Worm (Caenorhabditis elegans) whole organism, dauer: Measurements from ENCODE around the gene mvk-1.

ENCODE experiments used
- unc-62 ChIP-seq: sonication (generic microtip); optimal IDR thresholded peaks from 2 replicates; lab custom pipeline; 2017; ENCODE audit warnings: missing biosample characterization, missing genetic modification reagents, missing genetic modification characterization

Gene mvk-1

DNA sequence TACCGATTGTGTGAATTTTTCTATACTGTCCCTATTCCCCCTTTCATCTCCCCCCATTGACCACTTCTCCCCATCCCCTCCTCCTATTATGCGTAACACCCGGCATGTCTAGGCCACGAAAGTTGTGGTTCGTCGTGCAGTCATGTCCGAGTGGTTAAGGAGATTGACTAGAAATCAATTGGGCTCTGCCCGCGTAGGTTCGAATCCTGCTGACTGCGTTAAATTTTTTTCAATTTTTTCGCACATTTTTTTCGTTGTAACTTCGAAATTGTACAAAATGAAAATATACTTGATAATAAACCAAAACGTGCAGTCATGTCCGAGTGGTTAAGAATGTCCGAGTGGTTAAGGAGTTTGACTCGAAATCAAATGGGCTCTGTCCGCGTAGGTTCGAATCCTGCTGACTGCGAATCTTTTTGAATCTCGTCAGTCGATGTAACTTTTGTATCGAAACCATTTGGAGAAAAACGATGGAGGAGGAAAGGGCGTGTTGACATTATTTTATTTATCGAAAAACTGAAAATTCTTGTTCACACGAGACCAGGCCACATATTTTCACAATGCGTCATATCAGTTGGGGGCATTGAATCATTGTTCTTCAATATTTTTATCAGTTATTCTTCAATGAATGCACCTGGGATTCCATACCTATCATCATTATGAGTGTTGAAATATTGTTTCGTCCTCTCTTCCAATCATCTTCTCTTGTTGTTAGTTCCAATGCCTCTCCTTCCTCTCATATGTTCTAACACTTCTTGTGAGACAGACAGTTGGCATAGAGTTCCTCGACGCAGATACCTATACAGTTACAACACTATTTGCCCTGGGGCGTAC is 22.8 kb upstream of the mvk-1 start, which contains the start of gene nfm-1:
nfm-1 (plus strand) TSS at position 812 of the 834 bp plus-strand sequence.
- TF ChIP-seq unc-62 (GFP tag; lab: Kevin White, UChicago): no peak

- TF ChIP-seq unc-62 (GFP tag; lab: Kevin White, UChicago): no peak
These were observed 21.7 kb upstream of the mvk-1 start, which contains the start of gene anmt-2 for ce11 chrIII:6157708-6158321. anmt-2 (minus strand) TSS chrIII:6157758.

ce11 chrIII:6155787-6156186 is 19.7 kb upstream of the mvk-1 start:
- TF ChIP-seq unc-62 (GFP tag; lab: Kevin White, UChicago): no peak

- TF ChIP-seq unc-62 (GFP tag; lab: Kevin White, UChicago): no peak
These were observed 18.5 kb upstream of the mvk-1 start for ce11 chrIII:6154586-6154985.

DNA sequence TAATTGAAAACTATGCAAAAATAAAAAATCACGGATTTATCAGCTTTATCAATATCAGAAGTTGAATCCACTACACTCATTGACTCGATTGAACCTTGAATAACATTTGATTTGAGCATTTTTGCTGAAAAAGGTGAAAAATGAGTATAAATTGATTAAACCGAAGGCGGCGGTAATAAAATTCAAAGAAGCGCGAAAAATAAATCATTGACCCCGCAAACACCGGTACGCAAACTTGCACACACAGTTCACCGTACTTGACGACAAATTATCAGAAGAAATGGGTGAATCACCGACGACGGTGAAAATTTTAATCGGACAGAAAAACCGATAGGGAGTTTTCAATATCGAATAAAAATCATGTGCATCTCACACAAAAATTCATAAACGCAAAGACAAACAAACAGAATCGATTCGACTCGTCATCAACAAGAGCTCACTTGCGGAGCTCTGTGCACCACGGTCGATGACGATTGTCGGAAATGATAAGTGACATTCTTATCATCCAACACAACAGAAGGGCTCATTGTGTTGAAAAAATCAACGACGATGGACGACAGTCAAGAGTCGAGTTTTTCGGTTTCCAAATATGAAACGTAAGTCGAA is 13.5 kb upstream of the mvk-1 start, which contains the start of the genes wht-7 and Y42G9A.1:
wht-7 (minus strand) TSS at position 131 of the 606 bp plus-strand sequence.
Y42G9A.1 (plus strand) TSS at position 495 of the 606 bp plus-strand sequence.
- TF ChIP-seq unc-62 (GFP tag; lab: Kevin White, UChicago): no peak

DNA sequence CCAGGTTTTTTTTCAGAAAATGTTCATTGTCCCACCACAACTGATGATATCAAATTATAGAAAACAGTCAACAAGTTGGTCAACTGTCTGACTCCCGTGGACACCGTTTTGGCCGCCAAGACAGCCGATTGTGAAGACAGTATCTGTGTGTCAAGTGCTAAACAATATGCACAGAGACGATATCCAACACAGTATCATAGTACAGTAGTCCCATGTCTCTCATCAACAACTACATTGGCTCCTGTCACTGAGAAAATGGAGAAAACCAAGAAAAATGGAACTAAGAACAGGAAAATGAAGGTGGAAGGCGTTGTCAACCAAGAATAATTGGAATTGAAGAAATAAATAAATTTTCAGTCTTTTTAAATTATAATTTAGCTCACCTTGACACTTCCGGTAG is 12.6 kb upstream of the mvk-1 start:
- TF ChIP-seq unc-62 (GFP tag; lab: Kevin White, UChicago): no peak

- no peak for TF ChIP-seq unc-62 (GFP tag; lab: Kevin White, UChicago)
These were observed 11.8 kb upstream of the mvk-1 start, which contains the start of gene Y42G9A.2 for ce11 chrIII:6147903-6148302. Y42G9A.2 (plus strand) TSS chrIII:6148186.

DNA sequence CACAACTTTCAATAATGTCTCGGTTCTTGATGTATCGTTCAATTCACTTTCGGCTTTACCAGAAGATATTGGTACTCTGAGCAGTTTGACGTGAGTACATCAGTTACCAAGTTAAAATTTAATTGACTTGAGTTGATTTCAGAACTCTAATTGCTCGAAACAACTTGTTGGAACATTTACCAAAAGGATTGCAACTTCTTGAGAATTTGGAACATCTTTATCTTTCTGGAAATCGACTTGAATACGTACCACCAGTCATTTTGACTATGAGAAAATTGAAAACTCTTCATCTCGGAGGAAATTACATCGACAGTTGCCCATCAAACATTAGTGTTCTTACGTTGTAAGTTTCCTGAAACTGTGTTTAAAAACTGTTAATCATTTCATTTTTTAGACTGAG is 10.7 kb upstream of the mvk-1 start:
- TF ChIP-seq unc-62 (GFP tag; lab: Kevin White, UChicago): no peak

DNA sequence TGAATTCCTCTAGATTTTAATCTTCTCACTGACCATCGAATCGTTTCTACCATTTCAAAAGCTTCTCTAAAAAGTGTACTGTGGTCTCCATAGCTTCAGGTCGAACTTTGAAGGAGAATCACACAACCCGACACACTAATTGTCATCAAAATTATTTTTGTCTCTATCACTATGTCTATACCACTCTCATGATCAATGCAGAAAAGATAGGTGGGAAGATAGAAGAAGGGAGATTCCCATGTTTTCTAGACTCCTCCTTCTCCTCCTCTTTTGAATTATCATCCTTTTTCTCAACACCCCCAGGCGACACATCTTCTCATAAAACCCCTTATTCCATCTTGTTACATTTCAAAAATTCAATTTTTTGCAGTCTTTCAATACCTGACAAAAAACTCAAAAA is 9.8 kb upstream of the mvk-1 start, which contains the start of gene Y42G9A.3:
Y42G9A.3 (plus strand) TSS at position 363 of the 400 bp plus-strand sequence.
- no peak for TF ChIP-seq unc-62 (GFP tag; lab: Kevin White, UChicago)

DNA sequence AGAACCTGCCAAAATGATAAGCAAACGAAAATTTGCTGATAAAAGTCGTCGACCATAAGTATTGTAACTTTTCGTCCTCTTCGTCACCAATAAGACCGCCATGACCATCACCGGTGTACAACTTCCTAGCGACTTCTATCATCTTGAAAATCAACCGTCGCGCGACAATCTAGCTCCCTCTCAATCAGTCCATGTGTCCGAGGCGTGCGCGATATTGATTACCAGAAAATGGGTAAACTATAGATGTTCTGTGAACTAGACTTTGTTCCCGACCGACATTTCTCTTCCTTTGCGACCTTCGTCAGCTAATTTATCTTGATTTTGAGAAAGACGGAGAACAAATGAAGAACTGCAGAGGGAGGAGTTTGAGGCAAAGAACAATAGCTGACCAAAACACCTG is 9.2 kb upstream of the mvk-1 start:
- TF ChIP-seq unc-62 (GFP tag; lab: Kevin White, UChicago): no peak

ce11 chrIII:6144390-6144962 is 8.4 kb upstream of the mvk-1 start:
- no peak for TF ChIP-seq unc-62 (GFP tag; lab: Kevin White, UChicago)

ce11 chrIII:6141532-6141931 is 5.5 kb upstream of the mvk-1 start:
- no peak for TF ChIP-seq unc-62 (GFP tag; lab: Kevin White, UChicago)

DNA sequence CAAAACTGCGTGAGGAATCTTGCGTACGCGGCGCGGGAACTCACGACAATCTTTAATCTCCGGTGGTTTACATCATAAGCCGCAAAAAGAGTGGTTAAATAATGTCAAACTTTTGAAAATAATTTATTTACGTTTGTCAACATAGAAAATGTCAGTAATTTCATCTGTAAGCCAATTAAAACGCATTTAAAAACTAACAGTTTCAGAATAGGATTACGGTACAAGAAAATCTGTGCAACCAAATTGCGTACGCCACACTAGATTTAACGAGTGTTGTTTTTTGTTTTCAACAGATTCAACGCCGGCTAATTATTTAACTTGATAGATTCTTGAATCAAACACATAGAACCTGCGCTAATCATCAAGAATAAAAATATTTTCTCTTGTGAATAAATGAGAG is 4.7 kb upstream of the mvk-1 start:
- TF ChIP-seq unc-62 (GFP tag; lab: Kevin White, UChicago): no peak

DNA sequence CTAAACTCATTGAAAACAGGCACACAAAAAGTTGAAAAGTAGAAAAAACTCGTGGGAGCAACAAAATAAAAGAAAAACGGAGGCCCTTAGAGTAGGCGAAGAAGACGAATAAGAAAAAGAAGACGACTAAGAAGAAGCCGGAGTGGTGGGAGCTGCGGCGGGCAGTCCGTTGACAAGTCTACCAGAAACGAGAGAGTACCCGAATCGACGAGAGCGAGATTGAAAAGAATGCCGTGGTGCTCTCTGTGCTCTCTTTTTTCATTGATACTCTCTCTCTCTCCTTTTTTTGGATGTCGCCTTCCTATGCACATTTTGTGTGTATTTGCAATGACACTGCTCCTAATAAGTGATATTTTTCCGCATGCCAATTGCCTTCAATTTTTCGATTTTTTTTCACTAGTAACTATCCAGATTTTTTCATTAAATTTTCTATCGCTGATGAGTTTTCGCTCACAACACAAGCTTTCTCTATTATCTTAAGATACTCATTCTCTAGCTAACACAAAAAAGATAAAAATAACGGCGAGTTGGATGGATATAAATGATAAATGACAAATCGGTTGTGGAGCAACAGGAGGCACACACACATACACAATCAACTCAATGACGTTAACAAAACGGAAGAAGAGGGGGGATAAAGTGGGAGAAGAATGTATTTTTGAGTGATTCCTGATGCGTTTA is 4.0 kb upstream of the mvk-1 start:
- no peak for TF ChIP-seq unc-62 (GFP tag; lab: Kevin White, UChicago)

ce11 chrIII:6139328-6139727 is 3.2 kb upstream of the mvk-1 start:
- no peak for TF ChIP-seq unc-62 (GFP tag; lab: Kevin White, UChicago)
